Worm (Caenorhabditis elegans): Measurements from ENCODE around the gene T19C9.10.

DNA sequence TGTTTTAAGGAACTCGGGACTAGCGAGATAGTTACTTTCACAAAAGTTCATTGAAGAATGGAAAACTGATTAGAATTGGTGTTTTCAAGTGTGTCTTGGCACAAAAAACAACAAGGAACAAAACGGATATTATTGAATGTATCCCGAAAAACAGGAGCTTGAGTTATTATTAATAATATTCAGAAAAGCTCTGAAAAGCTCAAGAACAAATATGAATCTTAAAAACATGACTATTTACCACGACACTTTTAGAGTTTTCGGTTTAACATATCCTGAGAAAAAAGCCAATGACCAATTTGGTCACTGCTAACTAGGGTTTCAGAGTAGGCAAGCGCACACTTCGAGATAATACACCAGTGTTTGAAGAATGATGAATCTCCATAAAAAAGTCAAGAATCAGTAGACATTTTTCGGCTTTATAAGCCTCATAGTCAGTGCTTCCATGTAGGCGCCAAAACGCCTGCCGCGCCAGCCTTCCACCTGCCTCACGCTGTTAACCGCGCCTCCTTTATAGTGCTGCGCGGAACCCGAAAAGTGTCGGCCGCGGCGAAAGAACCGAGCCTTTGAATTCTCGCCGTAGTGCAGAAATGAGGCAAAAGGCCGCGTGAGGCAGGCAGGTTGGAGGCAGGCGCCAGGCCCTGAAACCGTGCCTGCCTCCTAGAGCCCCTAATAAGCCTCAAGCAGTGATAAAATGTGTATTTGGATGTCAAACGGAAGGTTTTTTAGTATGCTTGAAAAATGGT is 24.2 kb upstream of the T19C9.10 start, which contains the start of gene srh-236:
- TF ChIP-seq him-1 (tag; optimal IDR thresholded peaks at IDR 0.05): no peak
- TF ChIP-seq W03F9.2 (tag; optimal IDR thresholded peaks at IDR 0.05): no peak
- TF ChIP-seq dao-5 (tag; optimal IDR thresholded peaks at IDR 0.05): no peak

Measured in whole organism, L4/young adult.